Worm (Caenorhabditis elegans) whole organism, young adult: ENCODE results near the gene F20G2.6.

Experiments
- ZK185.1 ChIP-seq: sonication (generic microtip); optimal IDR thresholded peaks from 2 replicates; lab custom pipeline; 2016; ENCODE audit warnings: mild to moderate bottlenecking, missing genetic modification characterization, missing compliant biosample characterization; ENCODE audit not compliant: poor library complexity, severe bottlenecking
- akir-1 ChIP-seq: fragments of 200-800 bp; sonication (Bioruptor generic); optimal IDR thresholded peaks from 2 replicates; lab custom pipeline; 2018; ENCODE audit warnings: mild to moderate bottlenecking, missing genetic modification characterization, moderate library complexity, missing compliant biosample characterization
- ama-1 ChIP-seq, 3 experiments: fragments of 150-350 bp in 1 of 3; sonication (generic microtip) in 2 of 3; optimal IDR thresholded peaks; 2 replicates each; lab custom pipeline; 2014 to 2018; ENCODE audit warnings: missing biosample characterization in 2 of 3, missing genetic modification characterization in 2 of 3, missing genetic modification reagents in 2 of 3
- madf-10 ChIP-seq: sonication (generic microtip); optimal IDR thresholded peaks from 2 replicates; lab custom pipeline; 2016; ENCODE audit warnings: mild to moderate bottlenecking, missing genetic modification characterization, missing compliant biosample characterization
- nfya-2 ChIP-seq: fragments of 200-800 bp; sonication (Bioruptor generic); IDR thresholded peaks from 2 replicates; pipeline ENCODE4 v1.3.6; 2022; ENCODE audit warnings: missing genetic modification reagents, missing genetic modification characterization, missing compliant biosample characterization
- pha-4 ChIP-seq: fragments of 150-350 bp; sonication (generic microtip); optimal IDR thresholded peaks from 2 replicates; lab custom pipeline; 2014; ENCODE audit warnings: missing biosample characterization, missing genetic modification reagents, missing genetic modification characterization
- unc-62 ChIP-seq: fragments of 150-350 bp; optimal IDR thresholded peaks from 2 replicates; lab custom pipeline; 2014; ENCODE audit warnings: missing biosample characterization, missing genetic modification reagents, missing genetic modification characterization

ce11 chrV:13790557-13790956, 27.7 kb downstream of the F20G2.6 start:
- no peak for TF ChIP-seq unc-62 (GFP tag; lab: Kevin White, UChicago)
- TF ChIP-seq ama-1 (optimal IDR thresholded peaks at IDR 0.05; lab: Kevin White, UChicago): no peak
- TF ChIP-seq ama-1 (GFP tag; optimal IDR thresholded peaks at IDR 0.05; lab: Kevin White, UChicago): no peak
- TF ChIP-seq pha-4 (tag; lab: Kevin White, UChicago): no peak
- TF ChIP-seq ZK185.1 (tag; lab: Kevin White, UChicago): no peak
- no peak for TF ChIP-seq akir-1 (GFP tag; lab: Kevin White, UChicago)
- no peak for TF ChIP-seq nfya-2 (GFP tag; lab: Robert Waterston, UW)
- TF ChIP-seq madf-10 (tag; lab: Kevin White, UChicago): no peak
